Fruit fly (Drosophila melanogaster): ENCODE measurements around the gene Eig71Ek.

DNA sequence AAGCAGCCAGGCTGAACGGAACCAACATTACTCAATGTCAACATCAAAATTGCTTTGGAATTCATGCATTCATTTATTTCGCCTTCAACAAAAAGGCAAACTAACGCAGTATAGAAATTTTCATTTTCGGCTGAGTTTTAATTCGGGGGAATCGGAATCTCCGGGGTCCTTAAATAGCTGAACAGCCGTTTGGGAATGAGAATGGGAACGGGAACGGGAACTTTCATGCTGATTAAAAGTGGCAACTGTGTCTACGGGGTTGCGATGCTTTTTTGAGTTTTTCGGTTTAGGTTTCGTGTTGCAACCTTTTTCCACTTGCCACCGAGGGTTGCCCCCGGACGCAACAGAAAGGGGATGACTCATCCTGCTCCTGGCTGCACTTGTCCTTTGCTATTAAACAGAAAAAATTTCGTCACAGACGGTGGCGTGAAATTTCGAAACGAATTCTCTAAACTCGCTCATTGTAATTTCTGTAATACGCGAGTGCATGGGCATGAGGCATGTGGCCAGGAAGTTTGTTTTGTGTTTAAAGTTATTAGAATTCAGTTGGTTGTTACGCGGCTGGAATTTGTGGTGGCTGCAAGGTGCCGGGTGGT is 3.2 kb downstream of the Eig71Ek start:
- TF ChIP-seq rn (GFP tag; IDR thresholded peaks at IDR 0.05), result no peak
- TF ChIP-seq Pif1B (GFP tag; optimal IDR thresholded peaks at IDR 0.05), result no peak
- TF ChIP-seq CG13204 (GFP tag; optimal IDR thresholded peaks at IDR 0.05), result no peak
- no peak for TF ChIP-seq CG9948 (tag; optimal IDR thresholded peaks at IDR 0.05)
- no peak for TF ChIP-seq fd96Ca (GFP tag; IDR thresholded peaks at IDR 0.05)
- no peak for TF ChIP-seq CG14655 (GFP tag; optimal IDR thresholded peaks at IDR 0.05)
- no peak for TF ChIP-seq CG4496 (GFP tag; IDR thresholded peaks at IDR 0.05)
- no peak for TF ChIP-seq CG8159 (tag; optimal IDR thresholded peaks at IDR 0.05)
- TF ChIP-seq CG12605 (GFP tag; IDR thresholded peaks at IDR 0.05), result no peak
- TF ChIP-seq gl (tag; optimal IDR thresholded peaks at IDR 0.05), result no peak

Data from whole organism, pupa.